Worm (Caenorhabditis elegans) whole organism, mixed stage, embryonic: ENCODE results near the gene Y7A5A.10.

Experiments
- ceh-39 ChIP-seq: fragments of 150-350 bp; optimal IDR thresholded peaks from 2 replicates; lab custom pipeline; 2014; ENCODE audit warnings: missing biosample characterization, missing genetic modification characterization
- lsy-2 ChIP-seq: fragments of 150-350 bp; optimal IDR thresholded peaks from 2 replicates; lab custom pipeline; 2014; ENCODE audit warnings: missing biosample characterization, missing genetic modification characterization
- mep-1 ChIP-seq: fragments of 150-350 bp; optimal IDR thresholded peaks from 2 replicates; lab custom pipeline; 2017; ENCODE audit warnings: missing biosample characterization, missing genetic modification reagents, missing genetic modification characterization, inconsistent platforms
- nhr-28 ChIP-seq: fragments of 150-350 bp; optimal IDR thresholded peaks from 2 replicates; lab custom pipeline; 2014; ENCODE audit warnings: missing biosample characterization, missing genetic modification characterization
- nhr-76 ChIP-seq: sonication (generic microtip); optimal IDR thresholded peaks from 2 replicates; lab custom pipeline; 2017; ENCODE audit warnings: missing biosample characterization, missing genetic modification characterization
- pha-4 ChIP-seq: fragments of 150-350 bp; optimal IDR thresholded peaks from 2 replicates; lab custom pipeline; 2018; ENCODE audit warnings: missing biosample characterization, missing genetic modification reagents, missing genetic modification characterization
- snpc-4 ChIP-seq: fragments of 150-350 bp; optimal IDR thresholded peaks from 2 replicates; lab custom pipeline; 2014; ENCODE audit warnings: missing biosample characterization, missing genetic modification characterization
- sptf-1 ChIP-seq: sonication (generic microtip); optimal IDR thresholded peaks from 2 replicates; lab custom pipeline; 2017; ENCODE audit warnings: mild to moderate bottlenecking, missing genetic modification characterization, moderate library complexity, missing compliant biosample characterization
- unc-39 ChIP-seq: fragments of 150-350 bp; optimal IDR thresholded peaks from 2 replicates; lab custom pipeline; 2014; ENCODE audit warnings: missing biosample characterization, missing genetic modification characterization
- unc-62 ChIP-seq: fragments of 150-350 bp; optimal IDR thresholded peaks from 2 replicates; lab custom pipeline; 2014; ENCODE audit warnings: missing biosample characterization, missing genetic modification reagents, missing genetic modification characterization
- zip-8 ChIP-seq: fragments of 150-350 bp; optimal IDR thresholded peaks from 2 replicates; lab custom pipeline; 2014; ENCODE audit warnings: missing biosample characterization, missing genetic modification characterization

DNA sequence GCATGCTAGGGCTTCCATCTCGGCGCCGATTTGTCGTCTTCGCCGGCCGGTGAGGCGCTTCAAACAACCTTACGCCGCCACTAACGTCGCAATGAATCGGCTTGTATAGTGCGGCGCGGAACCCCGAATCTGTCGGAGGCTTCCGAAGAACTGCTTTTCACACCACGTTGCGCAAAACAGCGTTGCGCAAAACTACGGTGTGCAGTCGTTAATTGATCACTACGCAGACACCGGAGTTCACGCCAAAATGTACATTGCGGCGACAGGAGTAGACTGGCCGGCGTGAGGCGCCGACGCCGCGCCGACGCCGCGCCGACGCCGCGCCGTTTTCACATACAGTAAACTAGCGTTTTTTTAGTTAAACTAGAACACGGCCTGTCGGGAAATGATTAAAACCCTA lies 7.0 kb upstream of the Y7A5A.10 start:
- TF ChIP-seq zip-8 (no peak), nhr-76 (tag; lab: Kevin White, UChicago) (no peak), snpc-4 (no peak), unc-39 (tag; lab: Kevin White, UChicago) (no peak), nhr-28 (tag; lab: Kevin White, UChicago) (no peak), sptf-1 (tag; lab: Kevin White, UChicago) (no peak), mep-1 (tag; lab: Kevin White, UChicago) (no peak), pha-4 (no peak), lsy-2 (tag; lab: Kevin White, UChicago) (no peak), unc-62 (no peak), ceh-39 (tag; lab: Kevin White, UChicago) (no peak)
